Fruit fly (Drosophila melanogaster) whole organism, embryonic: ENCODE results near the gene CG7298.

Experiments used
- CG10147 ChIP-seq: fragments of 200-800 bp; sonication (Bioruptor generic); optimal IDR thresholded peaks from 2 replicates; lab custom pipeline; 2019; ENCODE audit warnings: missing biosample characterization, mild to moderate bottlenecking, missing genetic modification characterization, moderate library complexity
- CG10274 ChIP-seq: fragments of 200-800 bp; sonication (Bioruptor generic); optimal IDR thresholded peaks from 3 replicates; lab custom pipeline; 2017; ENCODE audit warnings: missing biosample characterization, mild to moderate bottlenecking, missing genetic modification characterization
- CG12942 ChIP-seq: fragments of 200-800 bp; sonication (Bioruptor generic); optimal IDR thresholded peaks from 3 replicates; lab custom pipeline; 2016; ENCODE audit warnings: missing biosample characterization, missing genetic modification characterization
- CG1529 ChIP-seq: fragments of 200-800 bp; sonication (Bioruptor generic); optimal IDR thresholded peaks from 3 replicates; lab custom pipeline; 2018; ENCODE audit warnings: missing biosample characterization, missing genetic modification characterization
- CG1602 ChIP-seq: fragments of 200-800 bp; sonication (Bioruptor generic); optimal IDR thresholded peaks from 3 replicates; lab custom pipeline; 2016; ENCODE audit warnings: missing biosample characterization, missing genetic modification characterization
- CG17186 ChIP-seq: fragments of 200-800 bp; sonication (Bioruptor generic); optimal IDR thresholded peaks from 3 replicates; lab custom pipeline; 2017; ENCODE audit warnings: missing biosample characterization, missing genetic modification reagents, missing genetic modification characterization
- CG17829 ChIP-seq: fragments of 200-800 bp; optimal IDR thresholded peaks from 2 replicates; lab custom pipeline; 2019; ENCODE audit warnings: missing biosample characterization, mild to moderate bottlenecking, missing genetic modification characterization, moderate library complexity
- CG18476 ChIP-seq: fragments of 200-800 bp; sonication (Bioruptor generic); optimal IDR thresholded peaks from 2 replicates; lab custom pipeline; 2016; ENCODE audit warnings: missing biosample characterization, mild to moderate bottlenecking, missing genetic modification characterization
- CG2116 ChIP-seq: fragments of 200-800 bp; sonication (Bioruptor generic); optimal IDR thresholded peaks from 3 replicates; lab custom pipeline; 2018; ENCODE audit warnings: missing biosample characterization, mild to moderate bottlenecking, missing genetic modification characterization
- CG34422 ChIP-seq: fragments of 200-800 bp; sonication (Bioruptor generic); IDR thresholded peaks from 3 replicates; pipeline ENCODE4 v1.3.6; 2022; ENCODE audit warnings: missing biosample characterization, missing genetic modification characterization
- CG3847 ChIP-seq: fragments of 200-800 bp; sonication (Bioruptor generic); IDR thresholded peaks from 2 replicates; pipeline ENCODE4 v1.3.6; 2022; ENCODE audit warnings: missing biosample characterization, missing genetic modification characterization
- CG4328 ChIP-seq: fragments of 200-800 bp; sonication (Bioruptor generic); optimal IDR thresholded peaks from 3 replicates; lab custom pipeline; 2017; ENCODE audit warnings: missing biosample characterization, missing genetic modification reagents, missing genetic modification characterization
- CG4820 ChIP-seq: fragments of 200-800 bp; sonication (Bioruptor generic); optimal IDR thresholded peaks from 3 replicates; lab custom pipeline; 2016; ENCODE audit warnings: missing biosample characterization, missing genetic modification characterization
- CG4854 ChIP-seq: fragments of 200-800 bp; sonication (Bioruptor generic); optimal IDR thresholded peaks from 2 replicates; lab custom pipeline; 2016; ENCODE audit warnings: missing biosample characterization, missing genetic modification characterization, inconsistent platforms
- CG5180 ChIP-seq: fragments of 200-800 bp; sonication (Bioruptor generic); optimal IDR thresholded peaks from 3 replicates; lab custom pipeline; 2017; ENCODE audit warnings: missing biosample characterization, missing genetic modification characterization, mild to moderate bottlenecking, moderate library complexity, missing genetic modification reagents
- CG6765 ChIP-seq: fragments of 200-800 bp; sonication (Bioruptor generic); optimal IDR thresholded peaks from 3 replicates; lab custom pipeline; 2017; ENCODE audit warnings: missing biosample characterization, mild to moderate bottlenecking, missing genetic modification characterization
- CG7839 ChIP-seq: fragments of 200-800 bp; sonication (Bioruptor generic); optimal IDR thresholded peaks from 3 replicates; lab custom pipeline; 2018; ENCODE audit warnings: missing biosample characterization, mild to moderate bottlenecking, missing genetic modification characterization, moderate library complexity
- CG8388 ChIP-seq: fragments of 200-800 bp; sonication (Bioruptor generic); optimal IDR thresholded peaks from 2 replicates; lab custom pipeline; 2019; ENCODE audit warnings: missing biosample characterization, mild to moderate bottlenecking, missing genetic modification characterization, moderate library complexity
- Chrac-16 ChIP-seq: fragments of 200-800 bp; sonication (Bioruptor generic); optimal IDR thresholded peaks from 3 replicates; lab custom pipeline; 2016; ENCODE audit warnings: missing biosample characterization, missing genetic modification characterization
- Dref ChIP-seq: fragments of 200-800 bp; sonication (Bioruptor generic); IDR thresholded peaks from 2 replicates; pipeline ENCODE4 v1.3.6; 2022; ENCODE audit warnings: missing biosample characterization, missing genetic modification characterization
- Ets97D ChIP-seq: fragments of 200-800 bp; sonication (Bioruptor generic); optimal IDR thresholded peaks from 3 replicates; lab custom pipeline; 2016; ENCODE audit warnings: missing biosample characterization, missing genetic modification characterization
- Hmr ChIP-seq: fragments of 200-800 bp; sonication (Bioruptor generic); optimal IDR thresholded peaks from 3 replicates; lab custom pipeline; 2017; ENCODE audit warnings: mild to moderate bottlenecking, missing biosample characterization, missing genetic modification reagents, missing genetic modification characterization
- Lpt ChIP-seq: fragments of >200 bp; optimal IDR thresholded peaks from 2 replicates; lab custom pipeline; 2018; ENCODE audit warnings: missing biosample characterization, missing genetic modification characterization
- NFAT ChIP-seq: fragments of 200-800 bp; sonication (Bioruptor generic); IDR thresholded peaks from 2 replicates; pipeline ENCODE4 v1.3.6; 2022; ENCODE audit warnings: missing biosample characterization, missing genetic modification characterization
- Optix ChIP-seq: fragments of 200-800 bp; sonication (Bioruptor generic); IDR thresholded peaks from 3 replicates; pipeline ENCODE4 v1.3.6; 2022; ENCODE audit warnings: missing biosample characterization, missing genetic modification characterization
- Spps ChIP-seq: fragments of 200-800 bp; sonication (Bioruptor generic); optimal IDR thresholded peaks from 2 replicates; lab custom pipeline; 2018; ENCODE audit warnings: missing biosample characterization, mild to moderate bottlenecking, missing genetic modification characterization
- Xbp1 ChIP-seq: fragments of 200-800 bp; sonication (Bioruptor generic); optimal IDR thresholded peaks from 3 replicates; lab custom pipeline; 2016; ENCODE audit warnings: missing biosample characterization, mild to moderate bottlenecking, missing genetic modification characterization
- amos ChIP-seq: fragments of 200-800 bp; sonication (Bioruptor generic); IDR thresholded peaks from 2 replicates; pipeline ENCODE4 v1.3.6; 2022; ENCODE audit warnings: missing biosample characterization, missing genetic modification characterization; ENCODE audit not compliant: partially characterized antibody
- ara ChIP-seq: fragments of 200-800 bp; sonication (Bioruptor generic); IDR thresholded peaks from 2 replicates; pipeline ENCODE4 v1.3.6; 2022; ENCODE audit warnings: missing biosample characterization, missing genetic modification characterization
- ase ChIP-seq: fragments of 200-800 bp; sonication (Bioruptor generic); IDR thresholded peaks from 3 replicates; pipeline ENCODE4 v1.3.6; 2022; ENCODE audit warnings: missing biosample characterization, missing genetic modification characterization
- bab2 ChIP-seq: fragments of 200-800 bp; sonication (Bioruptor generic); optimal IDR thresholded peaks from 2 replicates; lab custom pipeline; 2016; ENCODE audit warnings: missing biosample characterization, missing genetic modification characterization
- bcd ChIP-seq: fragments of 200-800 bp; sonication (Bioruptor generic); optimal IDR thresholded peaks from 2 replicates; lab custom pipeline; 2017; ENCODE audit warnings: missing biosample characterization, mild to moderate bottlenecking, missing genetic modification characterization
- chm ChIP-seq: fragments of 200-800 bp; sonication (Bioruptor generic); IDR thresholded peaks from 2 replicates; pipeline ENCODE4 v1.3.6; 2022; ENCODE audit warnings: missing biosample characterization, missing genetic modification characterization
- chn ChIP-seq: fragments of 200-800 bp; sonication (Bioruptor generic); optimal IDR thresholded peaks from 2 replicates; lab custom pipeline; 2016; ENCODE audit warnings: missing biosample characterization, missing genetic modification characterization
- dmrt99B ChIP-seq: fragments of 200-800 bp; sonication (Bioruptor generic); optimal IDR thresholded peaks from 2 replicates; lab custom pipeline; 2018; ENCODE audit warnings: missing biosample characterization, mild to moderate bottlenecking, missing genetic modification characterization, moderate library complexity
- ems ChIP-seq: fragments of 200-800 bp; sonication (Bioruptor generic); optimal IDR thresholded peaks from 3 replicates; lab custom pipeline; 2016; ENCODE audit warnings: missing biosample characterization, missing genetic modification characterization
- gce ChIP-seq: fragments of 200-800 bp; sonication (Bioruptor generic); IDR thresholded peaks from 3 replicates; pipeline ENCODE4 v1.3.6; 2022; ENCODE audit warnings: missing biosample characterization, missing genetic modification characterization
- gsb-n ChIP-seq: fragments of 200-800 bp; sonication (Bioruptor generic); optimal IDR thresholded peaks from 3 replicates; lab custom pipeline; 2018; ENCODE audit warnings: missing biosample characterization, mild to moderate bottlenecking, missing genetic modification characterization
- hbn ChIP-seq: fragments of 200-800 bp; sonication (Bioruptor generic); IDR thresholded peaks from 2 replicates; pipeline ENCODE4 v1.3.6; 2022; ENCODE audit warnings: missing biosample characterization, missing genetic modification characterization; ENCODE audit not compliant: partially characterized antibody
- jing ChIP-seq: fragments of 200-800 bp; sonication (Bioruptor generic); optimal IDR thresholded peaks from 2 replicates; lab custom pipeline; 2018; ENCODE audit warnings: missing biosample characterization, mild to moderate bottlenecking, missing genetic modification characterization
- nau ChIP-seq: fragments of 200-800 bp; sonication (Bioruptor generic); optimal IDR thresholded peaks from 3 replicates; lab custom pipeline; 2017; ENCODE audit warnings: missing biosample characterization, mild to moderate bottlenecking, missing genetic modification characterization, missing genetic modification reagents
- oc ChIP-seq: fragments of 200-800 bp; sonication (Bioruptor generic); optimal IDR thresholded peaks from 2 replicates; lab custom pipeline; 2018; ENCODE audit warnings: missing biosample characterization, mild to moderate bottlenecking, missing genetic modification characterization, moderate library complexity
- p53 ChIP-seq: fragments of 200-800 bp; sonication (Bioruptor generic); optimal IDR thresholded peaks from 2 replicates; lab custom pipeline; 2016; ENCODE audit warnings: missing biosample characterization, missing genetic modification characterization
- pfk ChIP-seq: fragments of 200-800 bp; sonication (Bioruptor generic); optimal IDR thresholded peaks from 2 replicates; lab custom pipeline; 2018; ENCODE audit warnings: missing biosample characterization, mild to moderate bottlenecking, missing genetic modification characterization, moderate library complexity
- pho ChIP-seq: fragments of 200-800 bp; sonication (Bioruptor generic); optimal IDR thresholded peaks from 2 replicates; lab custom pipeline; 2016; ENCODE audit warnings: missing biosample characterization, missing genetic modification characterization
- sima ChIP-seq: fragments of 200-800 bp; sonication (Bioruptor generic); optimal IDR thresholded peaks from 2 replicates; lab custom pipeline; 2016; ENCODE audit warnings: missing biosample characterization, missing genetic modification characterization
- slp2 ChIP-seq: fragments of 200-800 bp; sonication (Bioruptor generic); optimal IDR thresholded peaks from 2 replicates; lab custom pipeline; 2016; ENCODE audit warnings: missing biosample characterization, missing genetic modification characterization
- so ChIP-seq: fragments of 200-800 bp; sonication (Bioruptor generic); IDR thresholded peaks from 3 replicates; pipeline ENCODE4 v1.3.6; 2022; ENCODE audit warnings: missing biosample characterization, missing genetic modification characterization
- ssp ChIP-seq: fragments of 200-800 bp; sonication (Bioruptor generic); IDR thresholded peaks from 2 replicates; pipeline ENCODE4 v1.3.6; 2022; ENCODE audit warnings: missing biosample characterization, missing genetic modification characterization
- tio ChIP-seq: fragments of 200-800 bp; sonication (Bioruptor generic); optimal IDR thresholded peaks from 2 replicates; lab custom pipeline; 2017; ENCODE audit warnings: missing biosample characterization, missing genetic modification characterization, inconsistent platforms

Gene CG7298

dm6 chr3L:20183345-20184088, 20.0 kb downstream of the CG7298 start (continued):
- peak; percentile 14 for TF ChIP-seq CG12942
- TF ChIP-seq pho (GFP tag; lab: Kevin White, UChicago), result no peak
- TF ChIP-seq tio, result peak; percentile 61
- TF ChIP-seq chm (GFP tag; lab: Robert Waterston, UW), result no peak
- no peak for TF ChIP-seq Dref (GFP tag; lab: Robert Waterston, UW)
- peak; percentile 32 for TF ChIP-seq CG18476 (GFP tag; lab: Kevin White, UChicago)
- no peak for TF ChIP-seq oc (tag; lab: Kevin White, UChicago)
- no peak for TF ChIP-seq ase (GFP tag; lab: Robert Waterston, UW)
- no peak for TF ChIP-seq sima (GFP tag; lab: Kevin White, UChicago)
- no peak for TF ChIP-seq CG10274 (GFP tag; lab: Kevin White, UChicago)
- TF ChIP-seq CG34422 (GFP tag; lab: Robert Waterston, UW), result 0 out of 3 replicates have a peak, but pooled peaks have one; percentile 16
- no peak for TF ChIP-seq pfk (GFP tag; lab: Kevin White, UChicago)
- TF ChIP-seq Xbp1 (GFP tag; lab: Kevin White, UChicago), result peak; percentile 61
- TF ChIP-seq Lpt (GFP tag; lab: Kevin White, UChicago), result no peak
- no peak for TF ChIP-seq CG6765 (GFP tag; lab: Kevin White, UChicago)
- no peak for TF ChIP-seq bab2
- no peak for TF ChIP-seq ems
- TF ChIP-seq CG4328 (GFP tag; lab: Kevin White, UChicago), result no peak
- peak; percentile 56 for TF ChIP-seq bcd (GFP tag; lab: Kevin White, UChicago)
- TF ChIP-seq CG4820, result peak; percentile 2
- peak; percentile 18 for TF ChIP-seq CG17829 (tag; lab: Kevin White, UChicago)
- peak; percentile 39 for TF ChIP-seq Hmr
- TF ChIP-seq CG1529 (GFP tag; lab: Kevin White, UChicago), result no peak
- TF ChIP-seq Ets97D, result no peak
- no peak for TF ChIP-seq p53 (GFP tag; lab: Kevin White, UChicago)
- TF ChIP-seq jing, result no peak
- TF ChIP-seq gsb-n (tag; lab: Kevin White, UChicago), result no peak
- no peak for TF ChIP-seq slp2 (GFP tag; lab: Kevin White, UChicago)
- peak; percentile 47 for TF ChIP-seq nau (GFP tag; lab: Kevin White, UChicago)
- TF ChIP-seq CG4854 (GFP tag; lab: Kevin White, UChicago), result no peak
- TF ChIP-seq CG3847 (GFP tag; lab: Robert Waterston, UW), result 0 out of 2 replicates have a peak, but pooled peaks have one; percentile 8
- no peak for TF ChIP-seq amos
- no peak for TF ChIP-seq Optix (GFP tag; lab: Robert Waterston, UW)
- TF ChIP-seq dmrt99B (tag; lab: Kevin White, UChicago), result peak; percentile 70
- peak; percentile 23 for TF ChIP-seq CG10147
- TF ChIP-seq hbn, result no peak
- TF ChIP-seq CG2116 (GFP tag; lab: Kevin White, UChicago), result no peak
- 0 out of 3 replicates have a peak, but pooled peaks have one; percentile 18 for TF ChIP-seq so (GFP tag; lab: Robert Waterston, UW)
- no peak for TF ChIP-seq gce (GFP tag; lab: Robert Waterston, UW)
- TF ChIP-seq chn, result no peak
- TF ChIP-seq CG1602 (GFP tag; lab: Kevin White, UChicago), result peak; percentile 34
- peak; percentile 10; the same call in 1 of the 2 replicates for TF ChIP-seq ssp
- peak; percentile 46 for TF ChIP-seq Chrac-16 (GFP tag; lab: Kevin White, UChicago)
- no peak for TF ChIP-seq Spps
- no peak for TF ChIP-seq ara (GFP tag; lab: Robert Waterston, UW)
- TF ChIP-seq CG8388 (GFP tag; lab: Kevin White, UChicago), result peak; percentile 25
- no peak for TF ChIP-seq NFAT
- TF ChIP-seq CG7839 (tag; lab: Kevin White, UChicago), result peak; percentile 68
- no peak for TF ChIP-seq CG5180
- TF ChIP-seq CG17186 (GFP tag; lab: Kevin White, UChicago), result no peak
